Fruit fly (Drosophila melanogaster) whole organism, embryonic: ENCODE data around the gene Coq2.

Experiments
- Bdp1 ChIP-seq: fragments of 200-800 bp; sonication (Bioruptor generic); optimal IDR thresholded peaks from 3 replicates; lab custom pipeline; 2016; ENCODE audit warnings: missing biosample characterization, missing genetic modification characterization
- Bgb ChIP-seq: fragments of 200-800 bp; sonication (Bioruptor generic); IDR thresholded peaks from 2 replicates; pipeline ENCODE4 v1.3.6; 2022; ENCODE audit warnings: missing biosample characterization, missing genetic modification characterization; ENCODE audit not compliant: partially characterized antibody
- CG11247 ChIP-seq: fragments of 200-800 bp; sonication (Bioruptor generic); IDR thresholded peaks from 2 replicates; pipeline ENCODE4 v1.3.6; 2022; ENCODE audit warnings: missing biosample characterization, missing genetic modification characterization
- CG12659 ChIP-seq: fragments of 200-800 bp; sonication (Bioruptor generic); optimal IDR thresholded peaks from 3 replicates; lab custom pipeline; 2017; ENCODE audit warnings: mild to moderate bottlenecking, missing biosample characterization, missing genetic modification reagents, missing genetic modification characterization
- CG12744 ChIP-seq: fragments of 200-800 bp; sonication (Bioruptor generic); optimal IDR thresholded peaks from 2 replicates; lab custom pipeline; 2016; ENCODE audit warnings: missing biosample characterization, missing genetic modification characterization
- CG14050 ChIP-seq: fragments of 200-800 bp; sonication (Bioruptor generic); IDR thresholded peaks from 3 replicates; pipeline ENCODE4 v1.3.6; 2022; ENCODE audit warnings: missing biosample characterization, missing genetic modification characterization
- CG15601 ChIP-seq: fragments of 200-800 bp; sonication (Bioruptor generic); optimal IDR thresholded peaks from 3 replicates; lab custom pipeline; 2019; ENCODE audit warnings: missing biosample characterization, mild to moderate bottlenecking, missing genetic modification characterization, moderate library complexity
- CG18764 ChIP-seq: fragments of 200-800 bp; sonication (Bioruptor generic); optimal IDR thresholded peaks from 3 replicates; lab custom pipeline; 2016; ENCODE audit warnings: missing biosample characterization, missing genetic modification characterization
- CG2678 ChIP-seq: fragments of 200-800 bp; sonication (Bioruptor generic); optimal IDR thresholded peaks from 3 replicates; lab custom pipeline; 2019; ENCODE audit warnings: missing biosample characterization, mild to moderate bottlenecking, missing genetic modification characterization, moderate library complexity
- CG30403 ChIP-seq: fragments of 200-800 bp; sonication (Bioruptor generic); optimal IDR thresholded peaks from 3 replicates; lab custom pipeline; 2016; ENCODE audit warnings: missing biosample characterization, missing genetic modification characterization
- CG31441 ChIP-seq: fragments of 200-800 bp; sonication (Bioruptor generic); IDR thresholded peaks from 2 replicates; pipeline ENCODE4 v1.3.6; 2022; ENCODE audit warnings: missing biosample characterization, missing genetic modification characterization
- CG32767 ChIP-seq: fragments of 200-800 bp; sonication (Bioruptor generic); IDR thresholded peaks from 2 replicates; pipeline ENCODE4 v1.3.6; 2022; ENCODE audit warnings: missing biosample characterization, missing genetic modification characterization
- CG34376 ChIP-seq: fragments of 200-800 bp; sonication (Bioruptor generic); optimal IDR thresholded peaks from 2 replicates; lab custom pipeline; 2018; ENCODE audit warnings: missing biosample characterization, mild to moderate bottlenecking, missing genetic modification characterization
- CG4730 ChIP-seq: fragments of 200-800 bp; sonication (Bioruptor generic); IDR thresholded peaks from 2 replicates; pipeline ENCODE4 v1.3.6; 2022; ENCODE audit warnings: missing biosample characterization, missing genetic modification characterization
- CG5180 ChIP-seq: fragments of 200-800 bp; sonication (Bioruptor generic); optimal IDR thresholded peaks from 3 replicates; lab custom pipeline; 2017; ENCODE audit warnings: missing biosample characterization, missing genetic modification characterization, mild to moderate bottlenecking, moderate library complexity, missing genetic modification reagents
- CG6791 ChIP-seq: fragments of 200-800 bp; sonication (Bioruptor generic); IDR thresholded peaks from 3 replicates; pipeline ENCODE4 v1.3.6; 2022; ENCODE audit warnings: missing biosample characterization, missing genetic modification characterization; ENCODE audit not compliant: partially characterized antibody
- CG8359 ChIP-seq: fragments of 200-800 bp; sonication (Bioruptor generic); optimal IDR thresholded peaks from 2 replicates; lab custom pipeline; 2017; ENCODE audit warnings: missing biosample characterization, mild to moderate bottlenecking, missing genetic modification characterization, borderline replicate concordance
- CG9215 ChIP-seq: fragments of 200-800 bp; sonication (Bioruptor generic); IDR thresholded peaks from 2 replicates; pipeline ENCODE4 v1.3.6; 2022; ENCODE audit warnings: missing biosample characterization, missing genetic modification characterization
- CTCF ChIP-seq: fragments of 200-800 bp; sonication (Bioruptor generic); optimal IDR thresholded peaks from 2 replicates; lab custom pipeline; 2017; ENCODE audit warnings: missing biosample characterization, mild to moderate bottlenecking, missing genetic modification characterization, moderate library complexity
- CoRest ChIP-seq: fragments of 200-800 bp; sonication (Bioruptor generic); optimal IDR thresholded peaks from 3 replicates; lab custom pipeline; 2018; ENCODE audit warnings: missing biosample characterization, mild to moderate bottlenecking, missing genetic modification characterization, moderate library complexity
- Dbx ChIP-seq: fragments of 200-800 bp; sonication (Bioruptor generic); IDR thresholded peaks from 3 replicates; pipeline ENCODE4 v1.3.6; 2022; ENCODE audit warnings: missing biosample characterization, missing genetic modification characterization
- Dip2 ChIP-seq: fragments of 200-800 bp; sonication (Bioruptor generic); IDR thresholded peaks from 2 replicates; pipeline ENCODE4 v1.3.6; 2022; ENCODE audit warnings: missing biosample characterization, missing genetic modification characterization
- Doc3 ChIP-seq: fragments of 200-800 bp; sonication (Bioruptor generic); IDR thresholded peaks from 3 replicates; pipeline ENCODE4 v1.3.6; 2022; ENCODE audit warnings: missing biosample characterization, missing genetic modification characterization; ENCODE audit not compliant: partially characterized antibody
- Ets97D ChIP-seq: fragments of 200-800 bp; sonication (Bioruptor generic); optimal IDR thresholded peaks from 3 replicates; lab custom pipeline; 2016; ENCODE audit warnings: missing biosample characterization, missing genetic modification characterization
- Gug ChIP-seq: fragments of 200-800 bp; sonication (Bioruptor generic); IDR thresholded peaks from 4 replicates; pipeline ENCODE4 v1.3.6; 2022; ENCODE audit warnings: missing biosample characterization, missing genetic modification characterization
- HHEX ChIP-seq: fragments of 200-800 bp; sonication (Bioruptor generic); optimal IDR thresholded peaks from 3 replicates; lab custom pipeline; 2017; ENCODE audit warnings: missing biosample characterization, mild to moderate bottlenecking, missing genetic modification characterization, missing genetic modification reagents
- MESR4 ChIP-seq: fragments of 200-800 bp; sonication (Bioruptor generic); optimal IDR thresholded peaks from 2 replicates; lab custom pipeline; 2018; ENCODE audit warnings: missing biosample characterization, mild to moderate bottlenecking, missing genetic modification characterization, moderate library complexity
- NC2β ChIP-seq: fragments of 200-800 bp; sonication (Bioruptor generic); optimal IDR thresholded peaks from 2 replicates; lab custom pipeline; 2016; ENCODE audit warnings: missing biosample characterization, missing genetic modification characterization
- NFAT ChIP-seq: fragments of 200-800 bp; sonication (Bioruptor generic); IDR thresholded peaks from 2 replicates; pipeline ENCODE4 v1.3.6; 2022; ENCODE audit warnings: missing biosample characterization, missing genetic modification characterization
- Nf-YA ChIP-seq: fragments of 200-800 bp; sonication (Bioruptor generic); IDR thresholded peaks from 2 replicates; pipeline ENCODE4 v1.3.6; 2022; ENCODE audit warnings: missing biosample characterization, missing genetic modification characterization
- NfI ChIP-seq: fragments of 200-800 bp; sonication (Bioruptor generic); optimal IDR thresholded peaks from 3 replicates; lab custom pipeline; 2018; ENCODE audit warnings: missing biosample characterization, mild to moderate bottlenecking, missing genetic modification characterization, moderate library complexity
- Spps ChIP-seq: fragments of 200-800 bp; sonication (Bioruptor generic); optimal IDR thresholded peaks from 2 replicates; lab custom pipeline; 2018; ENCODE audit warnings: missing biosample characterization, mild to moderate bottlenecking, missing genetic modification characterization
- Usf ChIP-seq: fragments of 200-800 bp; sonication (Bioruptor generic); optimal IDR thresholded peaks from 2 replicates; lab custom pipeline; 2017; ENCODE audit warnings: missing genotype, missing biosample characterization, missing genetic modification characterization
- Xrp1 ChIP-seq: fragments of 200-800 bp; sonication (Bioruptor generic); IDR thresholded peaks from 2 replicates; pipeline ENCODE4 v1.3.6; 2022; ENCODE audit warnings: missing biosample characterization, missing genetic modification characterization
- bigmax ChIP-seq: fragments of 200-800 bp; sonication (Bioruptor generic); optimal IDR thresholded peaks from 2 replicates; lab custom pipeline; 2018; ENCODE audit warnings: missing biosample characterization, mild to moderate bottlenecking, missing genetic modification characterization
- croc ChIP-seq: fragments of 200-800 bp; sonication (Bioruptor generic); conservative IDR thresholded peaks from 3 replicates; pipeline ENCODE4 v1.3.6; 2022; ENCODE audit warnings: missing biosample characterization, missing genetic modification characterization
- dimm ChIP-seq: fragments of 200-800 bp; sonication (Bioruptor generic); IDR thresholded peaks from 2 replicates; pipeline ENCODE4 v1.3.6; 2022; ENCODE audit warnings: missing biosample characterization, missing genetic modification characterization
- ems ChIP-seq: fragments of 200-800 bp; sonication (Bioruptor generic); optimal IDR thresholded peaks from 3 replicates; lab custom pipeline; 2016; ENCODE audit warnings: missing biosample characterization, missing genetic modification characterization
- exex ChIP-seq: fragments of 200-800 bp; sonication (Bioruptor generic); optimal IDR thresholded peaks from 4 replicates; lab custom pipeline; 2018; ENCODE audit warnings: missing biosample characterization, mild to moderate bottlenecking, missing genetic modification characterization, moderate library complexity
- gcm2 ChIP-seq: fragments of 200-800 bp; sonication (Bioruptor generic); optimal IDR thresholded peaks from 2 replicates; lab custom pipeline; 2016; ENCODE audit warnings: missing biosample characterization, missing genetic modification characterization
- hbn ChIP-seq: fragments of 200-800 bp; sonication (Bioruptor generic); IDR thresholded peaks from 2 replicates; pipeline ENCODE4 v1.3.6; 2022; ENCODE audit warnings: missing biosample characterization, missing genetic modification characterization; ENCODE audit not compliant: partially characterized antibody
- nmo ChIP-seq: fragments of 200-800 bp; sonication (Bioruptor generic); optimal IDR thresholded peaks from 2 replicates; lab custom pipeline; 2018; ENCODE audit warnings: missing biosample characterization, mild to moderate bottlenecking, missing genetic modification characterization, moderate library complexity
- nom ChIP-seq: fragments of 200-800 bp; sonication (Bioruptor generic); optimal IDR thresholded peaks from 2 replicates; lab custom pipeline; 2017; ENCODE audit warnings: missing biosample characterization, missing genetic modification characterization, mild to moderate bottlenecking, moderate library complexity, missing genetic modification reagents
- ranshi ChIP-seq: fragments of 200-800 bp; sonication (Bioruptor generic); IDR thresholded peaks from 2 replicates; pipeline ENCODE4 v1.3.6; 2022; ENCODE audit warnings: missing biosample characterization, missing genetic modification characterization
- sens-2 ChIP-seq: fragments of 200-800 bp; sonication (Bioruptor generic); IDR thresholded peaks from 2 replicates; pipeline ENCODE4 v1.3.6; 2022; ENCODE audit warnings: missing biosample characterization, missing genetic modification characterization
- tap ChIP-seq: fragments of 200-800 bp; optimal IDR thresholded peaks from 3 replicates; lab custom pipeline; 2019; ENCODE audit warnings: missing biosample characterization, mild to moderate bottlenecking, missing genetic modification characterization, moderate library complexity
- tll ChIP-seq, 2 experiments: fragments of 200-800 bp in 1 of 2; fragments of >200 bp in 1 of 2; sonication (Bioruptor generic) in 1 of 2; optimal IDR thresholded peaks; 2 replicates each; lab custom pipeline; 2017 to 2019; ENCODE audit warnings: missing biosample characterization in 2 of 2, missing genetic modification characterization in 2 of 2, mild to moderate bottlenecking in 1 of 2, moderate library complexity in 1 of 2
- trh ChIP-seq: fragments of 200-800 bp; sonication (Bioruptor generic); optimal IDR thresholded peaks from 2 replicates; lab custom pipeline; 2016; ENCODE audit warnings: missing biosample characterization, missing genetic modification characterization
- vvl ChIP-seq: fragments of 200-800 bp; sonication (Bioruptor generic); IDR thresholded peaks from 2 replicates; pipeline ENCODE4 v1.3.6; 2022; ENCODE audit warnings: missing biosample characterization, missing genetic modification characterization
- wdn ChIP-seq: fragments of 200-800 bp; sonication (Bioruptor generic); IDR thresholded peaks from 2 replicates; pipeline ENCODE4 v1.3.6; 2022; ENCODE audit warnings: missing biosample characterization, missing genetic modification characterization
- wek ChIP-seq: fragments of 200-800 bp; sonication (Bioruptor generic); optimal IDR thresholded peaks from 3 replicates; lab custom pipeline; 2018; ENCODE audit warnings: missing biosample characterization, mild to moderate bottlenecking, missing genetic modification characterization, moderate library complexity

The Coq2 gene

DNA sequence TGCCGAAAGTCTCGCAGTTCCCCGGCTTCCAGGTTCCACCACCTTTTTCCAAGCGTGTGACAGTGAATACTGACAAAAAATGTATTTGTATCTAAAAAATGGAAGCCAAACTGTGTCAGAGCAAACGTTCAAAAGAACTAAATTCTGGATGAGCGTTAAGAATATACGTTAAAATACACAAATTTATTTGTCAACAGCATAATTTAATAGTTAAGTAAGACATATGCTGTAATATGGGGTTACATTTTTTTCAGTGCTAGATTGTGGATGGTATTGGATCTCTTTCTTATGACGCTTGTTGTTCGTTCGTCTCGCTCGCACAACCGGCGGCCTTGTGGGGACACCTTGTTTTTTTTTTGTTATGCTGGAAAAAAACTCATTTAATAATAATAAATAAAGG lies 39.2 kb upstream of the Coq2 start (continued):
- TF ChIP-seq MESR4 (GFP tag; lab: Kevin White, UChicago) (peak; percentile 63), vvl (GFP tag; lab: Robert Waterston, UW) (peak; percentile 97), CG12744 (peak; percentile 94), exex (tag; lab: Kevin White, UChicago) (peak; percentile 85), hbn (no peak), CG4730 (GFP tag; lab: Robert Waterston, UW) (peak; percentile 90), croc (GFP tag; lab: Robert Waterston, UW) (peak; percentile 80), dimm (GFP tag; lab: Robert Waterston, UW) (peak; percentile 81), CTCF (peak; percentile 51), nom (GFP tag; lab: Kevin White, UChicago) (peak; percentile 27), NFAT (peak; percentile 95), NC2β (GFP tag; lab: Kevin White, UChicago) (peak; percentile 91), trh (GFP tag; lab: Kevin White, UChicago) (peak; percentile 88), wek (GFP tag; lab: Kevin White, UChicago) (peak; percentile 75), Dbx (GFP tag; lab: Robert Waterston, UW) (peak; percentile 97), tap (tag; lab: Kevin White, UChicago) (peak; percentile 90), CG18764 (GFP tag; lab: Kevin White, UChicago) (peak; percentile 92), tll (GFP tag; optimal IDR thresholded peaks at IDR 0.05; lab: Kevin White, UChicago) (no peak), CG5180 (peak; percentile 82), CG30403 (GFP tag; lab: Kevin White, UChicago) (peak; percentile 97), CG34376 (GFP tag; lab: Kevin White, UChicago) (peak; percentile 95), ranshi (GFP tag; lab: Robert Waterston, UW) (peak; percentile 91), Ets97D (GFP tag; lab: Kevin White, UChicago) (peak; percentile 82), Gug (peak; percentile 90), Nf-YA (GFP tag; lab: Robert Waterston, UW) (peak; percentile 91), CG2678 (peak; percentile 97), bigmax (GFP tag; lab: Kevin White, UChicago) (peak; percentile 42), sens-2 (GFP tag; lab: Robert Waterston, UW) (peak; percentile 78; the same call in 1 of the 2 replicates), CG15601 (tag; lab: Kevin White, UChicago) (peak; percentile 69), CG8359 (peak; percentile 51), Dip2 (peak; percentile 28; the same call in 1 of the 2 replicates), Xrp1 (GFP tag; lab: Robert Waterston, UW) (peak; percentile 95), CG12659 (GFP tag; lab: Kevin White, UChicago) (peak; percentile 96), CG14050 (GFP tag; lab: Robert Waterston, UW) (peak; percentile 91), CG31441 (GFP tag; lab: Robert Waterston, UW) (peak; percentile 76), wdn (GFP tag; lab: Robert Waterston, UW) (peak; percentile 97), Bgb (GFP tag; lab: Robert Waterston, UW) (no peak), HHEX (peak; percentile 94), NfI (GFP tag; lab: Kevin White, UChicago) (peak; percentile 96), nmo (GFP tag; lab: Kevin White, UChicago) (peak; percentile 89), gcm2 (peak; percentile 92), CG6791 (GFP tag; lab: Robert Waterston, UW) (no peak), ems (GFP tag; lab: Kevin White, UChicago) (peak; percentile 95), CG11247 (GFP tag; lab: Robert Waterston, UW) (peak; percentile 94), CG32767 (GFP tag; lab: Robert Waterston, UW) (peak; percentile 91), Usf (GFP tag; lab: Kevin White, UChicago) (peak; percentile 51), Bdp1 (GFP tag; lab: Kevin White, UChicago) (peak; percentile 90), Doc3 (GFP tag; lab: Robert Waterston, UW) (no peak), CoRest (tag; lab: Kevin White, UChicago) (peak; percentile 92), CG9215 (GFP tag; lab: Robert Waterston, UW) (peak; percentile 94), Spps (peak; percentile 70)
